Worm (Caenorhabditis elegans) whole organism, late embryonic: ENCODE data around the gene clc-26.

Experiments used
- C08G9.2 ChIP-seq: sonication (generic microtip); optimal IDR thresholded peaks from 2 replicates; lab custom pipeline; 2016; ENCODE audit warnings: mild to moderate bottlenecking, missing genetic modification characterization, moderate library complexity, missing compliant biosample characterization
- K09A11.1 ChIP-seq: sonication (generic microtip); optimal IDR thresholded peaks from 2 replicates; lab custom pipeline; 2017; ENCODE audit warnings: antibody characterized with exemption, mild to moderate bottlenecking, missing genetic modification characterization, missing compliant biosample characterization; ENCODE audit not compliant: insufficient read depth
- T23F11.4 ChIP-seq: fragments of 200-800 bp; sonication (Bioruptor generic); optimal IDR thresholded peaks from 2 replicates; lab custom pipeline; 2018; ENCODE audit warnings: mild to moderate bottlenecking, missing genetic modification characterization, missing compliant biosample characterization
- Y22D7AL.16 ChIP-seq: sonication (generic microtip); optimal IDR thresholded peaks from 2 replicates; lab custom pipeline; 2016; ENCODE audit warnings: missing genetic modification characterization, missing compliant biosample characterization
- ceh-45 ChIP-seq: fragments of 200-800 bp; sonication (Bioruptor generic); IDR thresholded peaks from 2 replicates; pipeline ENCODE4 v1.3.6; 2022; ENCODE audit warnings: missing genetic modification reagents, missing genetic modification characterization, missing compliant biosample characterization
- ceh-6 ChIP-seq: fragments of 200-800 bp; sonication (Bioruptor generic); optimal IDR thresholded peaks from 2 replicates; lab custom pipeline; 2018; ENCODE audit warnings: mild to moderate bottlenecking, missing genetic modification characterization, missing compliant biosample characterization
- elt-2 ChIP-seq: sonication (generic microtip); optimal IDR thresholded peaks from 2 replicates; lab custom pipeline; 2016; ENCODE audit warnings: missing genetic modification reagents, missing genetic modification characterization, missing compliant biosample characterization
- fkh-10 ChIP-seq: fragments of 150-350 bp; optimal IDR thresholded peaks from 2 replicates; lab custom pipeline; 2014; ENCODE audit warnings: missing biosample characterization, missing genetic modification reagents, missing genetic modification characterization
- hlh-30 ChIP-seq: sonication (generic microtip); optimal IDR thresholded peaks from 2 replicates; lab custom pipeline; 2017; ENCODE audit warnings: antibody characterized with exemption, missing genetic modification characterization, missing compliant biosample characterization; ENCODE audit not compliant: insufficient read depth
- nfya-1 ChIP-seq: sonication (generic microtip); optimal IDR thresholded peaks from 2 replicates; lab custom pipeline; 2017; ENCODE audit warnings: missing genetic modification characterization, mild to moderate bottlenecking, missing compliant biosample characterization, antibody characterized with exemption, moderate library complexity
- nhr-11 ChIP-seq: fragments of 150-350 bp; optimal IDR thresholded peaks from 2 replicates; lab custom pipeline; 2014; ENCODE audit warnings: missing biosample characterization, missing genetic modification characterization
- pax-1 ChIP-seq: fragments of 150-350 bp; optimal IDR thresholded peaks from 2 replicates; lab custom pipeline; 2014; ENCODE audit warnings: missing biosample characterization, missing genetic modification characterization
- pros-1 ChIP-seq: fragments of 150-350 bp; optimal IDR thresholded peaks from 2 replicates; lab custom pipeline; 2014; ENCODE audit warnings: missing biosample characterization, missing genetic modification reagents, missing genetic modification characterization
- unc-55 ChIP-seq: sonication (generic microtip); optimal IDR thresholded peaks from 2 replicates; lab custom pipeline; 2017; ENCODE audit warnings: missing biosample characterization, missing genetic modification reagents, missing genetic modification characterization

ce11 chrIII:1051877-1052276 lies 21.0 kb upstream of the clc-26 start:
- TF ChIP-seq Y22D7AL.16 (tag; lab: Kevin White, UChicago) (no peak), pros-1 (no peak), pax-1 (tag; lab: Kevin White, UChicago) (no peak), fkh-10 (GFP tag; lab: Kevin White, UChicago) (no peak), ceh-45 (GFP tag; lab: Robert Waterston, UW) (no peak), unc-55 (GFP tag; lab: Kevin White, UChicago) (no peak), hlh-30 (tag; lab: Kevin White, UChicago) (no peak), T23F11.4 (GFP tag; lab: Kevin White, UChicago) (no peak), C08G9.2 (tag; lab: Kevin White, UChicago) (no peak), nfya-1 (no peak), K09A11.1 (tag; lab: Kevin White, UChicago) (no peak), nhr-11 (tag; lab: Kevin White, UChicago) (no peak), ceh-6 (GFP tag; lab: Kevin White, UChicago) (no peak), elt-2 (tag; lab: Kevin White, UChicago) (no peak)
